Worm (Caenorhabditis elegans): ENCODE measurements around the gene die-1.

Gene die-1

ce11 chrII:10016013-10016412 is 51.7 kb downstream of the die-1 start, which contains the start of gene lec-2:
Gene lec-2 (minus strand): TSS chrII:10016183.
- TF ChIP-seq mep-1 (tag; optimal IDR thresholded peaks at IDR 0.05): no peak
- peak; percentile 83 for TF ChIP-seq fkh-8 (tag; optimal IDR thresholded peaks at IDR 0.05)
- no peak for TF ChIP-seq nhr-12 (tag; optimal IDR thresholded peaks at IDR 0.05)
- TF ChIP-seq tbx-2 (tag; optimal IDR thresholded peaks at IDR 0.05): peak; percentile 28
- no peak for TF ChIP-seq unc-98 (GFP tag; IDR thresholded peaks at IDR 0.05)
- TF ChIP-seq Y116A8C.19 (tag; optimal IDR thresholded peaks at IDR 0.05; ENCODE audit: borderline replicate concordance): no peak
- no peak for TF ChIP-seq snpc-4 (tag; optimal IDR thresholded peaks at IDR 0.05)
- TF ChIP-seq sup-37 (GFP tag; optimal IDR thresholded peaks at IDR 0.05): no peak
- TF ChIP-seq fkh-10 (GFP tag; optimal IDR thresholded peaks at IDR 0.05): no peak
- no peak for TF ChIP-seq ets-5 (GFP tag; IDR thresholded peaks at IDR 0.05)
- no peak for TF ChIP-seq tlp-1 (tag; optimal IDR thresholded peaks at IDR 0.05)
- peak; percentile 7 for TF ChIP-seq nhr-19 (GFP tag; conservative IDR thresholded peaks at IDR 0.05)
- TF ChIP-seq lin-14 (GFP tag; optimal IDR thresholded peaks at IDR 0.05): peak; percentile 74
- peak in 1 of 2 experiments; percentile 45 for TF ChIP-seq mdl-1 (tag; optimal IDR thresholded peaks at IDR 0.05)
- TF ChIP-seq lir-3 (tag; optimal IDR thresholded peaks at IDR 0.05; ENCODE audit: poor library complexity): no peak
- TF ChIP-seq dsc-1 (tag; optimal IDR thresholded peaks at IDR 0.05): no peak
- TF ChIP-seq C04F5.9 (tag; optimal IDR thresholded peaks at IDR 0.05): no peak
- no peak for TF ChIP-seq egl-27 (tag; optimal IDR thresholded peaks at IDR 0.05)
- no peak for TF ChIP-seq ama-1 (optimal IDR thresholded peaks at IDR 0.05)
- TF ChIP-seq unc-30 (tag; optimal IDR thresholded peaks at IDR 0.05): no peak
- TF ChIP-seq lin-13 (GFP tag; optimal IDR thresholded peaks at IDR 0.05): no peak
- no peak for TF ChIP-seq nhr-90 (tag; optimal IDR thresholded peaks at IDR 0.05; ENCODE audit: poor library complexity)
- TF ChIP-seq sox-4 (tag; optimal IDR thresholded peaks at IDR 0.05): no peak
- TF ChIP-seq sptf-1 (tag; optimal IDR thresholded peaks at IDR 0.05): no peak
- no peak for TF ChIP-seq alr-1 (tag; optimal IDR thresholded peaks at IDR 0.05; ENCODE audit: borderline replicate concordance)
- TF ChIP-seq blmp-1 (tag; optimal IDR thresholded peaks at IDR 0.05): no peak
- TF ChIP-seq ceh-82 (tag; optimal IDR thresholded peaks at IDR 0.05): peak in 1 of 3 experiments; percentile 3
- TF ChIP-seq C16A3.4 (tag; optimal IDR thresholded peaks at IDR 0.05): no peak
- TF ChIP-seq nhr-85 (tag): no peak
- peak in 1 of 6 experiments; percentile 18 for TF ChIP-seq elt-3 (tag; optimal IDR thresholded peaks at IDR 0.05)
- TF ChIP-seq pax-3 (tag; optimal IDR thresholded peaks at IDR 0.05): peak; percentile 11
- no peak for TF ChIP-seq C34B4.2 (tag; optimal IDR thresholded peaks at IDR 0.05)
- no peak for TF ChIP-seq fkh-4 (tag; optimal IDR thresholded peaks at IDR 0.05; ENCODE audit: borderline replicate concordance)
- no peak for TF ChIP-seq lin-15B (tag; optimal IDR thresholded peaks at IDR 0.05)
- peak in 1 of 2 experiments; percentile 19 for TF ChIP-seq lsy-2 (tag; optimal IDR thresholded peaks at IDR 0.05)
- no peak for TF ChIP-seq pqm-1 (tag; optimal IDR thresholded peaks at IDR 0.05)
- TF ChIP-seq nhr-84 (tag; optimal IDR thresholded peaks at IDR 0.05): no peak
- TF ChIP-seq rnt-1 (tag; optimal IDR thresholded peaks at IDR 0.05): no peak
- no peak for TF ChIP-seq ztf-4 (tag; optimal IDR thresholded peaks at IDR 0.05)
- no peak for TF ChIP-seq skn-1 (tag; optimal IDR thresholded peaks at IDR 0.05)
- no peak for TF ChIP-seq vab-15 (tag; optimal IDR thresholded peaks at IDR 0.05)
- TF ChIP-seq ztf-11 (tag; optimal IDR thresholded peaks at IDR 0.05): no peak
- TF ChIP-seq lin-35 (GFP tag; optimal IDR thresholded peaks at IDR 0.05): peak in 1 of 2 experiments; percentile 8
- TF ChIP-seq irx-1 (tag; optimal IDR thresholded peaks at IDR 0.05): no peak
- TF ChIP-seq swsn-7 (tag; optimal IDR thresholded peaks at IDR 0.05): peak; percentile 28
- TF ChIP-seq pag-3 (tag; optimal IDR thresholded peaks at IDR 0.05; ENCODE audit: borderline replicate concordance, insufficient read depth): peak; percentile 74
- no peak for TF ChIP-seq unc-86 (tag; optimal IDR thresholded peaks at IDR 0.05)
- TF ChIP-seq mab-9 (GFP tag; IDR thresholded peaks at IDR 0.05): no peak
- no peak for TF ChIP-seq dpl-1 (GFP tag; optimal IDR thresholded peaks at IDR 0.05)
- no peak for TF ChIP-seq isw-1 (GFP tag; IDR thresholded peaks at IDR 0.05)
- TF ChIP-seq nhr-11 (tag; optimal IDR thresholded peaks at IDR 0.05): no peak
- peak; percentile 45 for TF ChIP-seq nhr-71 (tag; optimal IDR thresholded peaks at IDR 0.05)
- no peak for TF ChIP-seq elt-2 (tag; optimal IDR thresholded peaks at IDR 0.05)

Measured in whole organism, L1 larva.